Worm (Caenorhabditis elegans) whole organism, L4/young adult: ENCODE results near the gene ZK563.2.

Source experiments
- W03F9.2 ChIP-seq: fragments of 150-350 bp; optimal IDR thresholded peaks from 2 replicates; lab custom pipeline; 2014; ENCODE audit warnings: missing biosample characterization, missing genetic modification characterization
- dao-5 ChIP-seq: sonication (generic microtip); optimal IDR thresholded peaks from 2 replicates; lab custom pipeline; 2016; ENCODE audit warnings: missing genotype, missing genetic modification characterization, moderate library complexity, missing compliant biosample characterization
- him-1 ChIP-seq: sonication (generic microtip); optimal IDR thresholded peaks from 2 replicates; lab custom pipeline; 2016; ENCODE audit warnings: missing genotype, missing genetic modification reagents, missing genetic modification characterization, missing compliant biosample characterization

DNA sequence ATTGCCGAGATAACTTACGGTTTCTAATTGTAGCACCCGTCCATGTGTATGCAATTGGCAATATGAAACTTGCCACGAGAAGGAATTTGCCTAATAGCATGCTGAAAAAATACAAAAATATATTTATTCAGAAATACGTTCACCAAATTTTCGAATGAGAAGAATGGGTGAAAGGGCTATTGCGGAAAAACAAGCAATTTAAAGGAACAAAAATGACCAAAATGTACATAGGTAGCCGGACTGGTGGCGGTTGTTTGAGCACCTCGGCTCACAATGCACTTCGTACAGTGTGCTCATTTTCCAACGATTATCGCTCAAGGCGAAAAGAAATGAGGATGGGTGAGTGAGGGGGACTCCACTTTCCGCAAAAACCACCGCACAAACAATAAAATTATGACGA, 31.2 kb downstream of the ZK563.2 start, which contains the start of gene cht-1:
- no peak for TF ChIP-seq W03F9.2 (tag; lab: Kevin White, UChicago)
- no peak for TF ChIP-seq dao-5 (tag; lab: Kevin White, UChicago)
- no peak for TF ChIP-seq him-1 (tag; lab: Kevin White, UChicago)
